Fruit fly (Drosophila melanogaster): ENCODE measurements around the gene CG11668.

DNA sequence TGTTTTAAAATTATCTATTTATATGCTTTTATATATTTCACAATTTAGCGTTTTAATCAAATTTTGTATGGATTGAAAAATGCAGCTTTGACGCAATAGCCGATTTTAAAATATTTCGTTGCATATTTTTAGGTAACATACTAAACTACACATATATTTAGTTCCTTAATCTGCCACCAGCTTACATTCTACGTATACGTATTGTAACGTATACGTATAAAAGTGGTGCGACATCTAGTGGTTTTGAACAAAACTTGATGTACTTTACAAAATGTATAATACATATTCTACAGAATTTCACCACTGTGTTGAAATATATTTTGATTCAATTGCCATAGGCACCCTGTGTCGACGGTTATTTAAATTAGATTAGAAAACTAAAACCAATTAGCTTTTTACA is 40.1 kb downstream of the CG11668 start:
- no peak for TF ChIP-seq kay (GFP tag; ENCODE audit: borderline replicate concordance)
- TF ChIP-seq CG1620 (GFP tag; optimal IDR thresholded peaks at IDR 0.05), result peak; percentile 49
- no peak for TF ChIP-seq CG12768 (GFP tag; optimal IDR thresholded peaks at IDR 0.05)
- no peak for TF ChIP-seq CG5204 (GFP tag; optimal IDR thresholded peaks at IDR 0.05)

Data from whole organism, adult.